Worm (Caenorhabditis elegans) whole organism, L1 larva: ENCODE results near the gene mks-3.

Experiments used
- ama-1 ChIP-seq: fragments of 150-350 bp; optimal IDR thresholded peaks from 2 replicates; lab custom pipeline; 2014
- blmp-1 ChIP-seq: fragments of 150-350 bp; optimal IDR thresholded peaks from 2 replicates; lab custom pipeline; 2014; ENCODE audit warnings: missing biosample characterization, missing genetic modification characterization
- lin-39 ChIP-seq: fragments of 150-350 bp; optimal IDR thresholded peaks from 2 replicates; lab custom pipeline; 2014; ENCODE audit warnings: missing biosample characterization, missing genetic modification reagents, missing genetic modification characterization
- lir-3 ChIP-seq: sonication (generic microtip); optimal IDR thresholded peaks from 2 replicates; lab custom pipeline; 2016; ENCODE audit warnings: mild to moderate bottlenecking, missing genetic modification characterization, moderate library complexity, missing compliant biosample characterization; ENCODE audit not compliant: poor library complexity

DNA sequence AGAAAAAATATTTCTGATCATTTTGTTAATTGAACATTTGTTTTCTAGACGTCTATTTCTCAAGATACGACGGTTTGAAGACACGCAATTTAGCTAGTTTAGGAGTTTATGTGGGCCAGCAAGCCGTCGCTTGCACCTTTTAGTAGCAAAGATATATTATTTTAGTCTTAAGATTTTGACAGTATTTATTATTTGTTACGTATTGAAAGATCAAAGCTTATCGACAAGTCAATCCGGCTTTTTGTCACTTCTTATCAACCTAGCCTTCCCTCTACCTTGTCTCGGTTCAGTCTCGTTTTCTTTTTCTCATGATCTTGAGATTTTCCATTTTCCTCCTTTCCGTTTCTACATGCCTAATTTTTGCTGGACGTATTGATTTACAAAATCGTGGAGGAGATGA lies 9.3 kb downstream of the mks-3 start, which contains the start of gene F35D2.2:
- TF ChIP-seq blmp-1 (tag; lab: Kevin White, UChicago), result no peak
- TF ChIP-seq ama-1 (lab: Kevin White, UChicago), result no peak
- TF ChIP-seq lin-39 (tag; lab: Kevin White, UChicago), result no peak
- TF ChIP-seq lir-3 (tag; lab: Kevin White, UChicago), result no peak
